Worm (Caenorhabditis elegans) whole organism, mixed stage, embryonic: Measurements from ENCODE around the gene ZK617.26.
A peak's percentile ranks its signal among the peaks of the same experiment; 100 is the strongest.

ENCODE experiments used
- blmp-1 ChIP-seq: fragments of 150-350 bp; optimal IDR thresholded peaks from 2 replicates; lab custom pipeline; 2014; ENCODE audit warnings: missing biosample characterization, missing genetic modification characterization
- elt-3 ChIP-seq: fragments of 150-350 bp; optimal IDR thresholded peaks from 2 replicates; lab custom pipeline; 2014; ENCODE audit warnings: missing biosample characterization, missing genetic modification characterization
- flh-1 ChIP-seq: fragments of 200-800 bp; sonication (Bioruptor generic); optimal IDR thresholded peaks from 2 replicates; lab custom pipeline; 2018; ENCODE audit warnings: mild to moderate bottlenecking, missing genetic modification characterization, moderate library complexity, missing compliant biosample characterization
- lin-13 ChIP-seq: fragments of 150-350 bp; optimal IDR thresholded peaks from 2 replicates; lab custom pipeline; 2014; ENCODE audit warnings: missing biosample characterization, missing genetic modification characterization
- lin-32 ChIP-seq: fragments of 200-800 bp; sonication (Bioruptor generic); optimal IDR thresholded peaks from 2 replicates; lab custom pipeline; 2018; ENCODE audit warnings: mild to moderate bottlenecking, missing genetic modification characterization, missing compliant biosample characterization
- lsy-2 ChIP-seq: fragments of 150-350 bp; optimal IDR thresholded peaks from 2 replicates; lab custom pipeline; 2014; ENCODE audit warnings: missing biosample characterization, missing genetic modification characterization
- nhr-12 ChIP-seq: fragments of 150-350 bp; optimal IDR thresholded peaks from 2 replicates; lab custom pipeline; 2014; ENCODE audit warnings: missing biosample characterization, missing genetic modification characterization
- nhr-28 ChIP-seq: fragments of 150-350 bp; optimal IDR thresholded peaks from 2 replicates; lab custom pipeline; 2014; ENCODE audit warnings: missing biosample characterization, missing genetic modification characterization
- unc-62 ChIP-seq: fragments of 150-350 bp; optimal IDR thresholded peaks from 2 replicates; lab custom pipeline; 2014; ENCODE audit warnings: missing biosample characterization, missing genetic modification reagents, missing genetic modification characterization
- ztf-11 ChIP-seq: fragments of 150-350 bp; optimal IDR thresholded peaks from 2 replicates; lab custom pipeline; 2014; ENCODE audit warnings: missing biosample characterization, missing genetic modification characterization

DNA sequence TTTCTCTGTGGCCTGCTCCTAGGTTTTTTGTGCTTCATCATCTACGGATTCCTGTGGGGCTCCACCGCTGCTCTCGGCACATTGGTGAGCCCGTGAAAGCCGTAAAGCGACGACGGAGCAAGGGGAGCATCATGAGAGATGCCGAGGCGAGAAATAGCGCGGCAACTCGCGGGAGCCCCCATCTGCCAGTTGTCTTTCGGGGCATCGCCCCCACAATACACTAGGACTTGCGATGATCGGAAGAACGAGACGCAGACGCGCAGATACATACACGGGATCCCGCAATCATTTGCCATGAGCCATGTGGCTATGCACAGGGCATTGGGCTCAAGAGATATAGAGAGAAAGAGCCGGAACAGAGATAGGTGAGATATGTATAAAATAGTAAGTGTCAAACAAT is 382 bp downstream of the ZK617.26 start:
- no peak for TF ChIP-seq lsy-2
- no peak for TF ChIP-seq ztf-11
- TF ChIP-seq lin-32 (GFP tag; lab: Kevin White, UChicago), result no peak
- TF ChIP-seq blmp-1 (tag; lab: Kevin White, UChicago), result no peak
- no peak for TF ChIP-seq lin-13 (tag; lab: Kevin White, UChicago)
- no peak for TF ChIP-seq elt-3 (tag; lab: Kevin White, UChicago)
- peak; percentile 65 for TF ChIP-seq unc-62 (GFP tag; lab: Kevin White, UChicago)
- no peak for TF ChIP-seq nhr-12
- TF ChIP-seq nhr-28, result no peak
- TF ChIP-seq flh-1 (GFP tag; lab: Kevin White, UChicago), result no peak
